Fruit fly (Drosophila melanogaster) whole organism, embryonic: ENCODE results near the gene Adck5.

Source experiments
- ATbp ChIP-seq: fragments of 200-800 bp; sonication (Bioruptor generic); optimal IDR thresholded peaks from 2 replicates; lab custom pipeline; 2017; ENCODE audit warnings: missing biosample characterization, mild to moderate bottlenecking, missing genetic modification characterization, missing genetic modification reagents
- Aef1 ChIP-seq: fragments of 200-800 bp; sonication (Bioruptor generic); IDR thresholded peaks from 3 replicates; pipeline ENCODE4 v1.3.6; 2022; ENCODE audit warnings: missing biosample characterization, missing genetic modification characterization
- Blimp-1 ChIP-seq: fragments of 200-800 bp; sonication (Bioruptor generic); optimal IDR thresholded peaks from 3 replicates; lab custom pipeline; 2018; ENCODE audit warnings: missing biosample characterization, missing genetic modification characterization, mild to moderate bottlenecking, moderate library complexity, missing genetic modification reagents
- CG1024 ChIP-seq: fragments of 200-800 bp; sonication (Bioruptor generic); IDR thresholded peaks from 2 replicates; pipeline ENCODE4 v1.3.6; 2022; ENCODE audit warnings: missing biosample characterization, missing genetic modification characterization
- CG10959 ChIP-seq: fragments of 200-800 bp; sonication (Bioruptor generic); IDR thresholded peaks from 2 replicates; pipeline ENCODE4 v1.3.6; 2022; ENCODE audit warnings: missing biosample characterization, missing genetic modification characterization
- CG12299 ChIP-seq: fragments of 200-800 bp; sonication (Bioruptor generic); optimal IDR thresholded peaks from 2 replicates; lab custom pipeline; 2018; ENCODE audit warnings: missing biosample characterization, mild to moderate bottlenecking, missing genetic modification characterization
- CG1233 ChIP-seq: fragments of 200-800 bp; sonication (Bioruptor generic); optimal IDR thresholded peaks from 4 replicates; lab custom pipeline; 2018; ENCODE audit warnings: missing biosample characterization, mild to moderate bottlenecking, missing genetic modification characterization
- CG12769 ChIP-seq: fragments of 200-800 bp; sonication (Bioruptor generic); optimal IDR thresholded peaks from 2 replicates; lab custom pipeline; 2019; ENCODE audit warnings: missing biosample characterization, mild to moderate bottlenecking, missing genetic modification characterization, moderate library complexity
- CG13287 ChIP-seq: fragments of 200-800 bp; sonication (Bioruptor generic); IDR thresholded peaks from 2 replicates; pipeline ENCODE4 v1.3.6; 2022; ENCODE audit warnings: missing biosample characterization, missing genetic modification characterization; ENCODE audit not compliant: partially characterized antibody
- CG14965 ChIP-seq: fragments of 200-800 bp; sonication (Bioruptor generic); optimal IDR thresholded peaks from 2 replicates; lab custom pipeline; 2016; ENCODE audit warnings: missing biosample characterization, missing genetic modification characterization, borderline replicate concordance
- CG15011 ChIP-seq: fragments of 200-800 bp; sonication (Bioruptor generic); optimal IDR thresholded peaks from 3 replicates; lab custom pipeline; 2018; ENCODE audit warnings: missing biosample characterization, mild to moderate bottlenecking, missing genetic modification characterization
- CG17568 ChIP-seq: fragments of 200-800 bp; sonication (Bioruptor generic); optimal IDR thresholded peaks from 2 replicates; lab custom pipeline; 2018; ENCODE audit warnings: missing biosample characterization, mild to moderate bottlenecking, missing genetic modification characterization, moderate library complexity
- CG18262 ChIP-seq: fragments of 200-800 bp; optimal IDR thresholded peaks from 3 replicates; lab custom pipeline; 2019; ENCODE audit warnings: missing biosample characterization, mild to moderate bottlenecking, missing genetic modification characterization, moderate library complexity
- CG1832 ChIP-seq: fragments of 200-800 bp; sonication (Bioruptor generic); optimal IDR thresholded peaks from 2 replicates; lab custom pipeline; 2017; ENCODE audit warnings: missing biosample characterization, mild to moderate bottlenecking, missing genetic modification characterization, inconsistent platforms
- CG18476 ChIP-seq: fragments of 200-800 bp; sonication (Bioruptor generic); optimal IDR thresholded peaks from 2 replicates; lab custom pipeline; 2016; ENCODE audit warnings: missing biosample characterization, mild to moderate bottlenecking, missing genetic modification characterization
- CG2120 ChIP-seq: fragments of 200-800 bp; sonication (Bioruptor generic); optimal IDR thresholded peaks from 3 replicates; lab custom pipeline; 2016; ENCODE audit warnings: missing biosample characterization, missing genetic modification characterization
- CG2129 ChIP-seq: fragments of 200-800 bp; sonication (Bioruptor generic); IDR thresholded peaks from 2 replicates; pipeline ENCODE4 v1.3.6; 2022; ENCODE audit warnings: missing biosample characterization, missing genetic modification characterization; ENCODE audit not compliant: partially characterized antibody
- CG2199 ChIP-seq: fragments of 200-800 bp; sonication (Bioruptor generic); IDR thresholded peaks from 3 replicates; pipeline ENCODE4 v1.3.6; 2022; ENCODE audit warnings: missing biosample characterization, missing genetic modification characterization
- CG2889 ChIP-seq: fragments of 200-800 bp; sonication (Bioruptor generic); IDR thresholded peaks from 3 replicates; pipeline ENCODE4 v1.3.6; 2022; ENCODE audit warnings: missing biosample characterization, missing genetic modification characterization
- CG32767 ChIP-seq: fragments of 200-800 bp; sonication (Bioruptor generic); IDR thresholded peaks from 2 replicates; pipeline ENCODE4 v1.3.6; 2022; ENCODE audit warnings: missing biosample characterization, missing genetic modification characterization
- CG34376 ChIP-seq: fragments of 200-800 bp; sonication (Bioruptor generic); optimal IDR thresholded peaks from 2 replicates; lab custom pipeline; 2018; ENCODE audit warnings: missing biosample characterization, mild to moderate bottlenecking, missing genetic modification characterization
- CG34422 ChIP-seq: fragments of 200-800 bp; sonication (Bioruptor generic); IDR thresholded peaks from 3 replicates; pipeline ENCODE4 v1.3.6; 2022; ENCODE audit warnings: missing biosample characterization, missing genetic modification characterization
- CG6175 ChIP-seq: fragments of 200-800 bp; sonication (Bioruptor generic); IDR thresholded peaks from 3 replicates; pipeline ENCODE4 v1.3.6; 2022; ENCODE audit warnings: missing biosample characterization, missing genetic modification characterization
- CG6254 ChIP-seq: fragments of 200-800 bp; sonication (Bioruptor generic); optimal IDR thresholded peaks from 3 replicates; lab custom pipeline; 2017; ENCODE audit warnings: mild to moderate bottlenecking, missing biosample characterization, missing genetic modification reagents, missing genetic modification characterization
- CHES-1-like ChIP-seq: fragments of 200-800 bp; sonication (Bioruptor generic); optimal IDR thresholded peaks from 2 replicates; lab custom pipeline; 2016; ENCODE audit warnings: missing biosample characterization, missing genetic modification characterization
- CTCF ChIP-seq: fragments of 200-800 bp; sonication (Bioruptor generic); optimal IDR thresholded peaks from 2 replicates; lab custom pipeline; 2017; ENCODE audit warnings: missing biosample characterization, mild to moderate bottlenecking, missing genetic modification characterization, moderate library complexity
- Camta ChIP-seq: fragments of 200-800 bp; sonication (Bioruptor generic); optimal IDR thresholded peaks from 2 replicates; lab custom pipeline; 2016; ENCODE audit warnings: missing biosample characterization, missing genetic modification characterization
- Doc3 ChIP-seq: fragments of 200-800 bp; sonication (Bioruptor generic); IDR thresholded peaks from 3 replicates; pipeline ENCODE4 v1.3.6; 2022; ENCODE audit warnings: missing biosample characterization, missing genetic modification characterization; ENCODE audit not compliant: partially characterized antibody
- Dref ChIP-seq: fragments of 200-800 bp; sonication (Bioruptor generic); IDR thresholded peaks from 2 replicates; pipeline ENCODE4 v1.3.6; 2022; ENCODE audit warnings: missing biosample characterization, missing genetic modification characterization
- Eip74EF ChIP-seq, 2 experiments: fragments of 200-800 bp in 1 of 2; fragments of >200 bp in 1 of 2; sonication (Bioruptor generic) in 1 of 2; optimal IDR thresholded peaks; 2 replicates each; lab custom pipeline; 2017 to 2019; ENCODE audit warnings: missing biosample characterization in 2 of 2, missing genetic modification characterization in 2 of 2, mild to moderate bottlenecking in 1 of 2, moderate library complexity in 1 of 2
- Hr39 ChIP-seq: fragments of >200 bp; optimal IDR thresholded peaks from 2 replicates; lab custom pipeline; 2017
- Hsf ChIP-seq: fragments of 200-800 bp; sonication (Bioruptor generic); optimal IDR thresholded peaks from 3 replicates; lab custom pipeline; 2016; ENCODE audit warnings: missing biosample characterization, missing genetic modification characterization
- Max ChIP-seq: fragments of 200-800 bp; sonication (Bioruptor generic); optimal IDR thresholded peaks from 2 replicates; lab custom pipeline; 2016; ENCODE audit warnings: missing biosample characterization, mild to moderate bottlenecking, missing genetic modification characterization
- Mrtf ChIP-seq: fragments of 200-800 bp; sonication (Bioruptor generic); IDR thresholded peaks from 3 replicates; pipeline ENCODE4 v1.3.6; 2022; ENCODE audit warnings: missing biosample characterization, missing genetic modification characterization
- PHDP ChIP-seq: fragments of 200-800 bp; sonication (Bioruptor generic); optimal IDR thresholded peaks from 3 replicates; lab custom pipeline; 2018; ENCODE audit warnings: missing biosample characterization, mild to moderate bottlenecking, missing genetic modification characterization, moderate library complexity
- Ptx1 ChIP-seq: fragments of 200-800 bp; sonication (Bioruptor generic); IDR thresholded peaks from 2 replicates; pipeline ENCODE4 v1.3.6; 2022; ENCODE audit warnings: missing biosample characterization, missing genetic modification characterization
- Ravus ChIP-seq: fragments of 200-800 bp; sonication (Bioruptor generic); IDR thresholded peaks from 2 replicates; pipeline ENCODE4 v1.3.6; 2022; ENCODE audit warnings: missing biosample characterization, missing genetic modification characterization
- amos ChIP-seq: fragments of 200-800 bp; sonication (Bioruptor generic); IDR thresholded peaks from 2 replicates; pipeline ENCODE4 v1.3.6; 2022; ENCODE audit warnings: missing biosample characterization, missing genetic modification characterization; ENCODE audit not compliant: partially characterized antibody
- ap ChIP-seq: fragments of 200-800 bp; sonication (Bioruptor generic); IDR thresholded peaks from 2 replicates; pipeline ENCODE4 v1.3.6; 2022; ENCODE audit warnings: missing biosample characterization, missing genetic modification characterization
- cas ChIP-seq: fragments of 200-800 bp; sonication (Bioruptor generic); IDR thresholded peaks from 2 replicates; pipeline ENCODE4 v1.3.6; 2022; ENCODE audit warnings: missing biosample characterization, missing genetic modification characterization
- cato ChIP-seq: fragments of 200-800 bp; sonication (Bioruptor generic); optimal IDR thresholded peaks from 2 replicates; lab custom pipeline; 2016; ENCODE audit warnings: missing biosample characterization, missing genetic modification characterization, borderline replicate concordance
- dm ChIP-seq: fragments of 200-800 bp; sonication (Bioruptor generic); optimal IDR thresholded peaks from 3 replicates; lab custom pipeline; 2016; ENCODE audit warnings: missing biosample characterization, missing genetic modification characterization
- jumu ChIP-seq: fragments of 200-800 bp; sonication (Bioruptor generic); optimal IDR thresholded peaks from 3 replicates; lab custom pipeline; 2016; ENCODE audit warnings: missing biosample characterization, missing genetic modification characterization
- lov ChIP-seq, 2 experiments: fragments of 200-800 bp in 1 of 2; fragments of >200 bp in 1 of 2; sonication (Bioruptor generic) in 1 of 2; IDR thresholded peaks in 1 of 2; optimal IDR thresholded peaks in 1 of 2; 2 replicates in 1 of 2; 3 replicates in 1 of 2; pipeline versions ENCODE4 v1.3.6 to Lab custom; 2017 to 2022; ENCODE audit warnings: missing biosample characterization in 1 of 2, missing genetic modification characterization in 1 of 2
- org-1 ChIP-seq: fragments of 200-800 bp; sonication (Bioruptor generic); optimal IDR thresholded peaks from 2 replicates; lab custom pipeline; 2017; ENCODE audit warnings: missing biosample characterization, missing genetic modification characterization
- schlank ChIP-seq: fragments of 200-800 bp; sonication (Bioruptor generic); optimal IDR thresholded peaks from 2 replicates; lab custom pipeline; 2018; ENCODE audit warnings: missing biosample characterization, mild to moderate bottlenecking, missing genetic modification characterization
- sens-2 ChIP-seq: fragments of 200-800 bp; sonication (Bioruptor generic); IDR thresholded peaks from 2 replicates; pipeline ENCODE4 v1.3.6; 2022; ENCODE audit warnings: missing biosample characterization, missing genetic modification characterization
- sisA ChIP-seq: fragments of 200-800 bp; sonication (Bioruptor generic); IDR thresholded peaks from 2 replicates; pipeline ENCODE4 v1.3.6; 2022; ENCODE audit warnings: missing biosample characterization, missing genetic modification characterization
- tgo ChIP-seq: fragments of 200-800 bp; sonication (Bioruptor generic); IDR thresholded peaks from 3 replicates; pipeline ENCODE4 v1.3.6; 2022; ENCODE audit warnings: missing biosample characterization, missing genetic modification characterization
- usp ChIP-seq: fragments of >200 bp; optimal IDR thresholded peaks from 2 replicates; lab custom pipeline; 2017; ENCODE audit warnings: missing biosample characterization, missing genetic modification characterization
- zfh2 ChIP-seq: fragments of 200-800 bp; sonication (Bioruptor generic); optimal IDR thresholded peaks from 2 replicates; lab custom pipeline; 2016; ENCODE audit warnings: missing biosample characterization, missing genetic modification characterization

Gene Adck5

DNA sequence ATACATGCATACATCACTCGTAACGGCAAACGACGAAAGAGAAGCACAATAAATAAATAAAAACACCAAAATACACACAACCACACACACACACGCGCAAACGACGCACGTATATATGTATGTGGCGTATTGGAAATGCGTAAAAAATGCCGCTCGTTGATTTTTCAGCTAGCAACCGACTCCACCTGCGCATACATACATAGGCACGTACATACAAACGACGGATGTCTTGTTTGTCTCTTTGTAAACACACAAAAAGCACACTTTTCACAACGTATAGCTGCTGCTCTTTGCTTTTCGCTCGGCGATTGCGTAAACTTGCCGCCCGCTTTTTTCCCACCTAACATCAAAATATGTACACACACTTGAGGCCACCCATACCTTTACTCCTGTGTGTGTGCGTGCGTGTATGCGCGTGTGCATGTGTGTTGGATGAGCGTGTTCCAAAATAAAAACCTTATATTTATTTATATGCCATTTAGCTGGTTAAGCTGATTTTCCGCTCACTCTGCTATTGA is 49.7 kb upstream of the Adck5 start (continued):
- peak; percentile 22 for TF ChIP-seq CG17568 (GFP tag; lab: Kevin White, UChicago)
- peak; percentile 66 for TF ChIP-seq org-1 (GFP tag; lab: Kevin White, UChicago)
- TF ChIP-seq CG34422 (GFP tag; lab: Robert Waterston, UW): peak; percentile 58; the same call in 1 of the 3 replicates
- no peak for TF ChIP-seq Max (GFP tag; lab: Kevin White, UChicago)
- no peak for TF ChIP-seq usp (GFP tag; lab: Kevin White, UChicago)
- TF ChIP-seq lov (optimal IDR thresholded peaks at IDR 0.05; lab: Kevin White, UChicago): no peak
- no peak for TF ChIP-seq lov (GFP tag; IDR thresholded peaks at IDR 0.05; lab: Robert Waterston, UW)
- no peak for TF ChIP-seq Ravus (GFP tag; lab: Robert Waterston, UW)
- TF ChIP-seq CHES-1-like (GFP tag; lab: Kevin White, UChicago): peak; percentile 27
- peak; percentile 3 for TF ChIP-seq CG14965 (GFP tag; lab: Kevin White, UChicago)
- no peak for TF ChIP-seq Hr39 (lab: Kevin White, UChicago)
- no peak; the same call in 1 of the 2 replicates for TF ChIP-seq amos
- no peak for TF ChIP-seq CG32767 (GFP tag; lab: Robert Waterston, UW)
- no peak for TF ChIP-seq Doc3 (GFP tag; lab: Robert Waterston, UW)
- TF ChIP-seq CG18262 (tag; lab: Kevin White, UChicago): no peak
- TF ChIP-seq PHDP (tag; lab: Kevin White, UChicago): peak; percentile 53
- TF ChIP-seq Eip74EF (GFP tag; optimal IDR thresholded peaks at IDR 0.05; lab: Kevin White, UChicago): no peak
- TF ChIP-seq CG18476 (GFP tag; lab: Kevin White, UChicago): no peak
- TF ChIP-seq Hsf: no peak
- no peak for TF ChIP-seq Mrtf (GFP tag; lab: Robert Waterston, UW)
- peak; percentile 66 for TF ChIP-seq CG12299
- no peak; the same call in 1 of the 2 replicates for TF ChIP-seq CG1024 (GFP tag; lab: Robert Waterston, UW)
- no peak for TF ChIP-seq Dref (GFP tag; lab: Robert Waterston, UW)
- no peak for TF ChIP-seq Camta (GFP tag; lab: Kevin White, UChicago)
- no peak for TF ChIP-seq sens-2 (GFP tag; lab: Robert Waterston, UW)
- peak; percentile 14 for TF ChIP-seq jumu (GFP tag; lab: Kevin White, UChicago)
- peak; percentile 57 for TF ChIP-seq CG1233 (GFP tag; lab: Kevin White, UChicago)
- TF ChIP-seq Ptx1 (GFP tag; lab: Robert Waterston, UW): no peak
- no peak for TF ChIP-seq CG1832 (GFP tag; lab: Kevin White, UChicago)
- TF ChIP-seq Blimp-1 (GFP tag; lab: Kevin White, UChicago): no peak
- peak; percentile 78 for TF ChIP-seq CG34376 (GFP tag; lab: Kevin White, UChicago)
- peak; percentile 16 for TF ChIP-seq CG6254 (GFP tag; lab: Kevin White, UChicago)
- TF ChIP-seq schlank (tag; lab: Kevin White, UChicago): peak; percentile 59
- TF ChIP-seq ATbp (GFP tag; lab: Kevin White, UChicago): peak; percentile 66
- TF ChIP-seq Aef1 (GFP tag; lab: Robert Waterston, UW): no peak
- TF ChIP-seq CG2889: no peak
- no peak for TF ChIP-seq zfh2 (GFP tag; lab: Kevin White, UChicago)
- no peak for TF ChIP-seq CG2120 (GFP tag; lab: Kevin White, UChicago)
- TF ChIP-seq CG2199 (GFP tag; lab: Robert Waterston, UW): no peak
- TF ChIP-seq CG12769 (tag; lab: Kevin White, UChicago): peak; percentile 83
- TF ChIP-seq sisA (GFP tag; lab: Robert Waterston, UW): no peak
- no peak for TF ChIP-seq cato (GFP tag; lab: Kevin White, UChicago)
- TF ChIP-seq CG13287 (GFP tag; lab: Robert Waterston, UW): no peak
- no peak for TF ChIP-seq CTCF (GFP tag; lab: Kevin White, UChicago)
- TF ChIP-seq cas (GFP tag; lab: Robert Waterston, UW): no peak
- TF ChIP-seq CG10959: no peak
- TF ChIP-seq CG6175 (GFP tag; lab: Robert Waterston, UW): no peak
- no peak for TF ChIP-seq tgo (GFP tag; lab: Robert Waterston, UW)
- TF ChIP-seq dm: no peak
- peak; percentile 48 for TF ChIP-seq CG15011 (GFP tag; lab: Kevin White, UChicago)
- no peak for TF ChIP-seq CG2129 (GFP tag; lab: Robert Waterston, UW)
- TF ChIP-seq ap (GFP tag; lab: Robert Waterston, UW): no peak
